Worm (Caenorhabditis elegans) whole organism, young adult: ENCODE measurements around the gene lips-5.

ENCODE experiments used
- D2030.7 ChIP-seq: fragments of 200-800 bp; sonication (Bioruptor generic); IDR thresholded peaks from 2 replicates; pipeline ENCODE4 v1.3.6; 2022; ENCODE audit warnings: missing genetic modification reagents, missing genetic modification characterization, missing compliant biosample characterization
- athp-1 ChIP-seq: sonication (generic microtip); optimal IDR thresholded peaks from 2 replicates; lab custom pipeline; 2017; ENCODE audit warnings: mild to moderate bottlenecking, missing genetic modification characterization, missing compliant biosample characterization
- cebp-1 ChIP-seq, 2 experiments: fragments of 200-800 bp in 1 of 2; sonication (Bioruptor generic) in 1 of 2; sonication (generic microtip) in 1 of 2; IDR thresholded peaks in 1 of 2; optimal IDR thresholded peaks in 1 of 2; 2 replicates each; pipeline versions ENCODE4 v1.3.6 to Lab custom; 2017 to 2022; ENCODE audit warnings: missing compliant biosample characterization in 2 of 2, missing genetic modification characterization in 2 of 2, mild to moderate bottlenecking in 1 of 2, missing genetic modification reagents in 1 of 2, moderate library complexity in 1 of 2
- efl-1 ChIP-seq: fragments of 150-350 bp; optimal IDR thresholded peaks from 2 replicates; lab custom pipeline; 2014; ENCODE audit warnings: missing biosample characterization, missing genetic modification reagents, missing genetic modification characterization
- hrde-1 ChIP-seq: sonication (generic microtip); optimal IDR thresholded peaks from 2 replicates; lab custom pipeline; 2016; ENCODE audit warnings: missing genetic modification characterization, mild to moderate bottlenecking, missing compliant biosample characterization, moderate library complexity, missing genotype, missing genetic modification reagents, borderline replicate concordance
- madf-6 ChIP-seq: fragments of 200-800 bp; sonication (Bioruptor generic); IDR thresholded peaks from 2 replicates; pipeline ENCODE4 v1.3.6; 2022; ENCODE audit warnings: missing genetic modification reagents, missing genetic modification characterization, missing compliant biosample characterization
- nhr-90 ChIP-seq: sonication (generic microtip); optimal IDR thresholded peaks from 2 replicates; lab custom pipeline; 2016; ENCODE audit warnings: missing genotype, mild to moderate bottlenecking, missing genetic modification characterization, missing compliant biosample characterization
- ztf-18 ChIP-seq: sonication (generic microtip); optimal IDR thresholded peaks from 2 replicates; lab custom pipeline; 2016; ENCODE audit warnings: missing genotype, mild to moderate bottlenecking, missing genetic modification characterization, missing compliant biosample characterization
- ztf-25 ChIP-seq: fragments of 200-800 bp; sonication (Bioruptor generic); IDR thresholded peaks from 2 replicates; pipeline ENCODE4 v1.3.6; 2022; ENCODE audit warnings: missing genetic modification reagents, missing genetic modification characterization, missing compliant biosample characterization
- ztf-28 ChIP-seq: fragments of 200-800 bp; sonication (Bioruptor generic); IDR thresholded peaks from 2 replicates; pipeline ENCODE4 v1.3.6; 2022; ENCODE audit warnings: missing genetic modification reagents, missing genetic modification characterization, missing compliant biosample characterization

DNA sequence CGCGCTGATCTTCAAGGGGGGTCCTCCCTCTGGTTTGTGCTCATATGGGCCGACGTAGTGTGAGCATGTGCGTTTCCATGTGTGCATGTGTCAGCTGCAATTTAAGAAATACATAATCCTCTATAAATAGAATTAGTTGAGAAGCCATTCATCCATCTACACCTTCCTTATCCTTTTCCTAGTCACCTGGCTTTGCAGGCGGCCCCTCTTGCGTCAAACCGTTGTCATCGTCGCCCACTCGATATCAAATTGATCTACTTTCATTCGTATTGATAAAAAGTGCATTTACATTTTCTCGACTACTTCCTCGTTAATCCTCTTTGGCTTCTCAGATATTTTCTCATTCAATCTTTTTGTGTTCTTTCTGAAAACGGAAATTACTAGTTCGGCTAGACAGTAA is 38.5 kb upstream of the lips-5 start:
- no peak for TF ChIP-seq athp-1 (tag; lab: Kevin White, UChicago)
- TF ChIP-seq nhr-90 (tag; lab: Kevin White, UChicago), result no peak
- no peak for TF ChIP-seq D2030.7 (GFP tag; lab: Robert Waterston, UW)
- TF ChIP-seq efl-1 (GFP tag; lab: Kevin White, UChicago), result no peak
- no peak for TF ChIP-seq hrde-1 (tag; lab: Kevin White, UChicago)
- TF ChIP-seq ztf-28 (GFP tag; lab: Robert Waterston, UW), result no peak
- TF ChIP-seq ztf-25, result no peak
- no peak for TF ChIP-seq madf-6 (GFP tag; lab: Robert Waterston, UW)
- no peak for TF ChIP-seq cebp-1 (GFP tag; IDR thresholded peaks at IDR 0.05; lab: Robert Waterston, UW)
- TF ChIP-seq cebp-1 (tag; optimal IDR thresholded peaks at IDR 0.05; lab: Kevin White, UChicago), result no peak
- no peak for TF ChIP-seq ztf-18 (tag; lab: Kevin White, UChicago)
